Fruit fly (Drosophila melanogaster): Measurements from ENCODE around the gene Rad9.

DNA sequence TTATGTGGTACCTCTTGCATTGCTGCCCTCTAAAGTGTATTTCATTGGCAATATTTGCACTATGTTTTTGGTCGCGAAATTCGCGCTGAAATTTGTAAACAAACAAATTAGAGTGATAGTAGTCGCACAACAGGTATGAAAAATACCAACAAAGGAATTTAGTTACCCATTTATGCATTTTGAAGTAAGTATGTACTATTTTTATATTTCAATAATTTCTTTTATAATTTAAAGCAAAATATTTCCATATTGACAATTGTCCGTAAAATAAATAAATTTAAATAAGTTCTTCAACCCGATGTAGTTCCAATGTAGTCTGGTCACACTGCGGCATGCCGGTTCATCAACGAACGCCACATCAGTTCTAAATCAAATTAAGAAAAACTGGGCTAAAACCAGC, at the start of gene Rad9, which contains the start of gene Uggt:
- TF ChIP-seq Hr39 (GFP tag; optimal IDR thresholded peaks at IDR 0.05) (no peak), Sox102F (GFP tag; optimal IDR thresholded peaks at IDR 0.05) (no peak), CG11902 (GFP tag; optimal IDR thresholded peaks at IDR 0.05) (no peak), CG8632 (GFP tag; optimal IDR thresholded peaks at IDR 0.05) (no peak), Sox14 (GFP tag; optimal IDR thresholded peaks at IDR 0.05) (no peak), esn (GFP tag; optimal IDR thresholded peaks at IDR 0.05) (no peak), OdsH (GFP tag; optimal IDR thresholded peaks at IDR 0.05) (no peak), fd85E (GFP tag; optimal IDR thresholded peaks at IDR 0.05) (no peak), Met (GFP tag; optimal IDR thresholded peaks at IDR 0.05) (no peak), CG8319 (GFP tag; optimal IDR thresholded peaks at IDR 0.05) (no peak)
